Fruit fly (Drosophila melanogaster) whole organism, larva: ENCODE data around the gene east.

ENCODE experiments used
- noc ChIP-seq: fragments of 200-800 bp; sonication (Bioruptor generic); optimal IDR thresholded peaks from 3 replicates; lab custom pipeline; 2019; ENCODE audit warnings: missing biosample characterization, mild to moderate bottlenecking, missing genetic modification characterization, moderate library complexity

The east gene

dm6 chrX:2048778-2049686 lies 38.4 kb downstream of the east start:
- TF ChIP-seq noc (tag; lab: Kevin White, UChicago), result peak; percentile 30

- peak; percentile 96 for TF ChIP-seq noc (tag; lab: Kevin White, UChicago)
These were observed 39.6 kb downstream of the east start, which contains the start of gene moody for dm6 chrX:2050070-2050899. Gene moody (minus strand): TSS chrX:2050120.

DNA sequence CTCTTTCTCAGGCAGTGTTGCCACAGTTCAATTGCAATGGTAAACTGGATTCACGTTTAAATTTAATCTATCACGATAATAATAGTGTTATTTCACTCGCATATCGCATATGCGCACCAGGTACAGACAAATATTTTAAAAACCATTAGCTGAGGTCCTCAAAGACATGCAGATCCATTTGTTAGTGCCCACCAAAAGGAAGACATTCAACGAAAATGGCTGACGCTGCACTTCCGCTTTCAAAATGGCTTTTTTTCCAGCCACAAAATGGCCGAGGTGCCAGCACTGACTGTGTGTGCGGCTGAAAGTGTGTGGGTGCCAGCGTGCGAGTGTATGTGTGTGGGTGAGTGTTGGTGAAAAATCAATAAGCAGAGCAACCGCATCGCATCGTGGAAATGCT lies 50.5 kb downstream of the east start:
- no peak for TF ChIP-seq noc (tag; lab: Kevin White, UChicago)

dm6 chrX:2061849-2062248 lies 51.2 kb downstream of the east start, which contains the start of gene Sik2:
Gene Sik2 (minus strand): TSS chrX:2061915.
- no peak for TF ChIP-seq noc (tag; lab: Kevin White, UChicago)

DNA sequence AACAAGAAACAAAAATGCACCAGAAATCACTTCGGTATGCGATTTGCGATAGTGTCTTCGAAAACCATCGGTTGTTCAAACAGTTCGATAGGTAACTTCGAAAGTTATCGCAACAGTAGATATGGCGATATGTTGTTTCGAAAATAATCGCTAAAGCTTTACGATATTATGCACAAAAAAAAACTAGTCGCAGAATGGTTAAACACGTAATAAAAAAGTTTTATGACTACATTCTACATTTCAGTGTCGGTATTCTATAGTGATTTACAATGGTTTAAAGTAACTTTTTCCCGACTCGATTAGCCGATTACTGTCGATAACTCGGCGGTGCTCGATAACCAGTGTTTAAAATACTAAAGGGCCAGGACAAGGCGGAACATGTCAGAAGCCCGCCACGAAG lies 54.4 kb downstream of the east start, which contains the start of gene CG4281:
Gene CG4281, minus strand, starts transcription at position 70 of the 400 bp plus-strand sequence.
- TF ChIP-seq noc (tag; lab: Kevin White, UChicago), result no peak

DNA sequence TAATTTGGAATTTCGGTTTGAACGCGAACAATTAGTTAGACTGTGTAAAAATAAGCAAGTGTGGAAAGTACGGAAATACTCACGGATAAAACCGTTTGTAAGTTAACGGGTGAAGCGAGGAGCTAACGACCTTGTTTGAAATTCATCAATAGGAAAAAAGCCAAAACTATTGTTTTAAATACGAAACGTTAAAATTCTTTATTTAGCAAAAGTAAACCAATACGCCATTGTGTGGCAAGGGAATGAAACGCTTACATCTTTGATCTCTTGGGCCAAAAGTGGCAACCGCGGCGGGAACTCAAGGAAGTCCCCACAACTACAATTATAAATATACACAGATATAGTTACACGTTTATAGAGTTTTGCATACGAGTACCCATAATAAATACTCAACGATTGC lies 55.6 kb downstream of the east start, which contains the start of gene CG14054:
Gene CG14054, minus strand, starts transcription at position 101 of the 400 bp plus-strand sequence.
- no peak for TF ChIP-seq noc (tag; lab: Kevin White, UChicago)

dm6 chrX:2068292-2068691 lies 57.6 kb downstream of the east start, which contains the start of gene CG4194:
Gene CG4194 (plus strand): TSS chrX:2068592.
- no peak for TF ChIP-seq noc (tag; lab: Kevin White, UChicago)

dm6 chrX:2069787-2070707 lies 59.4 kb downstream of the east start:
- peak; percentile 6 for TF ChIP-seq noc (tag; lab: Kevin White, UChicago)

DNA sequence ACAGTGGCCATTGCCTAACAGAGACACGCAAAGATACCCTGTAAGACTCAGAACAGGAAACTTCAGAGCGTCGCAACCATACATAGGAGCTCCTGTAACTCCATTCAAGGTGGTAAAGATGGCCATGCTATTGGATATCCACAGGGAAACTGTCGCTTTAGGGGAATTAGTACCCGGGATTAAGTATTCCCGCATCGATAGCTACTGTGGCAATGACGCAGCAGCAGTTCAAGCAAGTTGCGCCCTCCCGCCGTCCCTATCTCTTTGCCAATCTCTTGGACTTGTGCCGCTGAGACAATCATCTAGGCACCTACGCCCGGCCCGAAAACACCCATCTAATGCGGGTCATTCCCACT lies 60.0 kb downstream of the east start:
- peak; percentile 84 for TF ChIP-seq noc (tag; lab: Kevin White, UChicago)

DNA sequence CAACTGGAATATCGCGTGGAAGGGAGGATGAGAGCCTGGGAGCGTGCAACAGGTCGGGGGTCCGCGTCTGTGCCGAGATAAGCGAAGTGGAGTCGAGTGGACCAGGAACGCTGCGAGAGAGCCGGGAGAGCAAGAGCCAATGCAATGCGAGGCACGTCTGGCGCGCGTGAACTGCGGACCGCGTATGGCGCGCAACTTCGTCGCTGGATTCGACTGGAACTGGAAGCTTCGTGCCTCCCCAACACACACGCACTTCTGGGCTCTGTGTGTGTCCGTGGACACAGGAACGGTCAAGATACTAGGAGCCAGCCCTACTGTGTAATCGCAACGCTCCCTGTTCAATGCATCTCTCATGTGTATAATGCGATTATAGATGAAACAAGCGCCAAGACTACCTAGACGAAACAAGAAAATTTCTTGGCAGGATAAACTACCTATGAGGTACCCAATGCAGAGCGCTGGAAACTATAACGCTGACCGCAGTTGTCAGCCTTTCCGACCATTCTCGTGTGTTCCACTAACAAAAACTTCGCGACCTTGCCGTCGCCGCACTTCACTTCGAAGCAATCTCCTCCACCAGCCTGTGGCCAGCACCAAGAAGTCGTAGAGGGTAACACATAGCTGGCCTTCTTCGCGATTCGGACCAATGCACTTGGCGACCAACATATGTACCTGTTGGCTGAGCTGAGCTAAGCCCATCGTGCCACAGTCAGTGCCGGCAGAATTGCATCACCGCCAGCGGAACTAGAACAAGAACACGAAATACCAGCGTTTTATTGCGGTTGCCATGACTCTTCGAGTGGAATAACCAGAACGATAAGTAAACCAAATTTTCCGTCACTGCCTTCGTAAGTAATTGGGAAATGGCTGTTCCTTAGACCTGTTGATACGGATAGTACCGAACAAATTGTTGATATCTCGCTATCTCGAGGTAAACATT lies 61.5 kb downstream of the east start, which contains the start of gene Rtca:
Gene Rtca, plus strand, starts transcription at position 536 of the 940 bp plus-strand sequence.
- TF ChIP-seq noc (tag; lab: Kevin White, UChicago), result peak; percentile 66

DNA sequence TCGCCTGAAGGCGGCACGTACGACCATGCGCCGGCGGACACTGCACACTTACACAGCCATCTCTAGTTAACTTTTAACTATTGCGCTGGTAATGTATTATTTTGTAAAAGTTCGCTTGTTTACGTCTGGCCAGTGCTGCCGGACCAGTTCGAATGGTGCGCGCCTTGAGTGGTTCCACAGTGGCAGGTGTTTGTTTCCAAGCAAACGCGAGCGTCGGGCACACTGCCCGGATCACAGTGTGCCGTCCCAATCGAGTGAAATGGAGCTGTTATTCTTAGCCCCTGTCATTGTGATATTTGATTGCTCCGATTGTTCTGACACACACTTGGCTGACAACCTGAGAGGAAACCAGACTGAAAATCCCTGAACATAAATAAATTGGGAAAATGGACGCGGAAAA lies 62.7 kb downstream of the east start, which contains the start of gene CG4199:
Gene CG4199, minus strand, starts transcription at position 159 of the 400 bp plus-strand sequence.
- TF ChIP-seq noc (tag; lab: Kevin White, UChicago), result no peak
